Worm (Caenorhabditis elegans) whole organism, L4 larva: ENCODE results near the gene C44B7.11.
A peak's percentile ranks its signal among the peaks of the same experiment; 100 is the strongest.

ENCODE experiments used
- T20F7.1 ChIP-seq: fragments of 200-800 bp; sonication (Bioruptor generic); optimal IDR thresholded peaks from 2 replicates; lab custom pipeline; 2018; ENCODE audit warnings: mild to moderate bottlenecking, missing genetic modification characterization, missing compliant biosample characterization
- ZK337.2 ChIP-seq: fragments of 200-800 bp; sonication (Bioruptor generic); IDR thresholded peaks from 2 replicates; pipeline ENCODE4 v1.3.6; 2022; ENCODE audit warnings: missing genetic modification reagents, missing genetic modification characterization, missing compliant biosample characterization
- arid-1 ChIP-seq: fragments of 200-800 bp; sonication (Bioruptor generic); conservative IDR thresholded peaks from 2 replicates; pipeline ENCODE4 v1.3.6; 2022; ENCODE audit warnings: missing genetic modification reagents, missing genetic modification characterization, missing compliant biosample characterization
- ceh-20 ChIP-seq: fragments of 200-800 bp; sonication (Bioruptor generic); IDR thresholded peaks from 2 replicates; pipeline ENCODE4 v1.3.6; 2022; ENCODE audit warnings: missing genetic modification reagents, missing genetic modification characterization, missing compliant biosample characterization
- ceh-28 ChIP-seq: fragments of 150-350 bp; optimal IDR thresholded peaks from 2 replicates; lab custom pipeline; 2014; ENCODE audit warnings: missing biosample characterization, missing genetic modification reagents, missing genetic modification characterization
- ceh-44 ChIP-seq: fragments of 200-800 bp; sonication (Bioruptor generic); IDR thresholded peaks from 2 replicates; pipeline ENCODE4 v1.3.6; 2022; ENCODE audit warnings: missing genetic modification reagents, missing genetic modification characterization, missing compliant biosample characterization
- ceh-62 ChIP-seq: sonication (generic microtip); optimal IDR thresholded peaks from 2 replicates; lab custom pipeline; 2017; ENCODE audit warnings: missing biosample characterization, missing genetic modification characterization
- ceh-82 ChIP-seq: sonication (generic microtip); optimal IDR thresholded peaks from 2 replicates; lab custom pipeline; 2017; ENCODE audit warnings: missing biosample characterization, missing genetic modification characterization
- ces-1 ChIP-seq: fragments of 150-350 bp; sonication (generic microtip); optimal IDR thresholded peaks from 4 replicates; lab custom pipeline; 2014; ENCODE audit warnings: missing biosample characterization, missing genetic modification reagents, missing genetic modification characterization
- ctbp-1 ChIP-seq: fragments of 200-800 bp; sonication (Bioruptor generic); IDR thresholded peaks from 2 replicates; pipeline ENCODE4 v1.3.6; 2022; ENCODE audit warnings: missing genetic modification reagents, missing genetic modification characterization, missing compliant biosample characterization
- daf-16 ChIP-seq, 3 experiments: sonication (generic microtip); optimal IDR thresholded peaks; 2 replicates each; lab custom pipeline; 2016 to 2017; ENCODE audit warnings: missing genetic modification characterization in 3 of 3, missing genetic modification reagents in 3 of 3, mild to moderate bottlenecking in 2 of 3, missing compliant biosample characterization in 2 of 3, missing biosample characterization in 1 of 3, moderate library complexity in 1 of 3
- dmd-8 ChIP-seq: fragments of 200-800 bp; sonication (Bioruptor generic); IDR thresholded peaks from 2 replicates; pipeline ENCODE4 v1.3.6; 2022; ENCODE audit warnings: missing genetic modification characterization, missing compliant biosample characterization
- dpl-1 ChIP-seq: fragments of 150-350 bp; optimal IDR thresholded peaks from 2 replicates; lab custom pipeline; 2014; ENCODE audit warnings: missing biosample characterization, missing genetic modification reagents, missing genetic modification characterization
- egl-43 ChIP-seq: fragments of 200-800 bp; sonication (Bioruptor generic); IDR thresholded peaks from 2 replicates; pipeline ENCODE4 v1.3.6; 2022; ENCODE audit warnings: missing genetic modification reagents, missing genetic modification characterization, missing compliant biosample characterization
- fkh-10 ChIP-seq: fragments of 150-350 bp; optimal IDR thresholded peaks from 2 replicates; lab custom pipeline; 2014; ENCODE audit warnings: missing biosample characterization, missing genetic modification reagents, missing genetic modification characterization
- fos-1 ChIP-seq: fragments of 150-350 bp; optimal IDR thresholded peaks from 2 replicates; lab custom pipeline; 2014; ENCODE audit warnings: missing biosample characterization, missing genetic modification characterization
- gei-8 ChIP-seq: fragments of 200-800 bp; sonication (Bioruptor generic); optimal IDR thresholded peaks from 2 replicates; lab custom pipeline; 2018; ENCODE audit warnings: mild to moderate bottlenecking, missing genetic modification characterization, missing compliant biosample characterization
- hif-1 ChIP-seq, 2 experiments: sonication (generic microtip); optimal IDR thresholded peaks; 2 replicates each; lab custom pipeline; 2016 to 2017; ENCODE audit warnings: missing compliant biosample characterization in 2 of 2, missing genetic modification characterization in 2 of 2, missing genetic modification reagents in 2 of 2, missing genotype in 2 of 2, mild to moderate bottlenecking in 1 of 2
- hlh-11 ChIP-seq: fragments of 200-800 bp; sonication (Bioruptor generic); optimal IDR thresholded peaks from 2 replicates; lab custom pipeline; 2018; ENCODE audit warnings: mild to moderate bottlenecking, missing genetic modification characterization, missing compliant biosample characterization
- jun-1 ChIP-seq: fragments of 150-350 bp; optimal IDR thresholded peaks from 2 replicates; lab custom pipeline; 2014; ENCODE audit warnings: missing biosample characterization, missing genetic modification reagents, missing genetic modification characterization
- lin-15B ChIP-seq: fragments of 150-350 bp; sonication (generic microtip); optimal IDR thresholded peaks from 3 replicates; lab custom pipeline; 2014; ENCODE audit warnings: missing biosample characterization, missing genetic modification characterization
- lin-29 ChIP-seq: fragments of 200-800 bp; sonication (Bioruptor generic); IDR thresholded peaks from 2 replicates; pipeline ENCODE4 v1.3.6; 2022; ENCODE audit warnings: missing genetic modification reagents, missing genetic modification characterization, missing compliant biosample characterization
- lin-38 ChIP-seq: fragments of 200-800 bp; sonication (Bioruptor generic); IDR thresholded peaks from 2 replicates; pipeline ENCODE4 v1.3.6; 2022; ENCODE audit warnings: missing genetic modification reagents, missing genetic modification characterization, missing compliant biosample characterization
- lin-39 ChIP-seq: fragments of 150-350 bp; optimal IDR thresholded peaks from 2 replicates; lab custom pipeline; 2014; ENCODE audit warnings: missing biosample characterization, missing genetic modification reagents, missing genetic modification characterization
- lsy-2 ChIP-seq, 2 experiments: fragments of 150-350 bp in 1 of 2; sonication (generic microtip) in 1 of 2; optimal IDR thresholded peaks; 2 replicates each; lab custom pipeline; 2014 to 2017; ENCODE audit warnings: missing biosample characterization in 2 of 2, missing genetic modification characterization in 2 of 2
- mep-1 ChIP-seq: fragments of 150-350 bp; sonication (generic microtip); optimal IDR thresholded peaks from 3 replicates; lab custom pipeline; 2014; ENCODE audit warnings: missing biosample characterization, missing genetic modification characterization
- mes-2 ChIP-seq: sonication (generic microtip); optimal IDR thresholded peaks from 2 replicates; lab custom pipeline; 2016; ENCODE audit warnings: missing genotype, mild to moderate bottlenecking, missing genetic modification characterization, missing compliant biosample characterization; ENCODE audit not compliant: poor library complexity, severe bottlenecking
- mxl-3 ChIP-seq: fragments of 200-800 bp; sonication (Bioruptor generic); optimal IDR thresholded peaks from 2 replicates; lab custom pipeline; 2018; ENCODE audit warnings: mild to moderate bottlenecking, missing genetic modification characterization, missing compliant biosample characterization
- nhr-10 ChIP-seq: fragments of 150-350 bp; optimal IDR thresholded peaks from 2 replicates; lab custom pipeline; 2014; ENCODE audit warnings: missing biosample characterization, missing genetic modification characterization
- nhr-11 ChIP-seq: fragments of 150-350 bp; optimal IDR thresholded peaks from 2 replicates; lab custom pipeline; 2014; ENCODE audit warnings: missing biosample characterization, missing genetic modification characterization
- nhr-111 ChIP-seq: fragments of 200-800 bp; sonication (Bioruptor generic); optimal IDR thresholded peaks from 2 replicates; lab custom pipeline; 2018; ENCODE audit warnings: mild to moderate bottlenecking, missing genetic modification characterization, missing compliant biosample characterization
- nhr-25 ChIP-seq: sonication (generic microtip); optimal IDR thresholded peaks from 2 replicates; lab custom pipeline; 2017; ENCODE audit warnings: missing genetic modification characterization, mild to moderate bottlenecking, missing compliant biosample characterization, antibody characterized with exemption, moderate library complexity, borderline replicate concordance; ENCODE audit not compliant: insufficient read depth
- nhr-28 ChIP-seq: fragments of 150-350 bp; optimal IDR thresholded peaks from 2 replicates; lab custom pipeline; 2014; ENCODE audit warnings: missing biosample characterization, missing genetic modification characterization
- nhr-41 ChIP-seq: fragments of 200-800 bp; sonication (Bioruptor generic); IDR thresholded peaks from 2 replicates; pipeline ENCODE4 v1.3.6; 2022; ENCODE audit warnings: missing genetic modification reagents, missing genetic modification characterization, missing compliant biosample characterization
- nhr-48 ChIP-seq: sonication (generic microtip); optimal IDR thresholded peaks from 2 replicates; lab custom pipeline; 2016; ENCODE audit warnings: mild to moderate bottlenecking, missing genetic modification characterization, missing compliant biosample characterization
- nhr-6 ChIP-seq: fragments of 150-350 bp; optimal IDR thresholded peaks from 2 replicates; lab custom pipeline; 2014; ENCODE audit warnings: missing biosample characterization, missing genetic modification characterization
- php-3 ChIP-seq: fragments of 200-800 bp; sonication (Bioruptor generic); IDR thresholded peaks from 2 replicates; pipeline ENCODE4 v1.3.6; 2022; ENCODE audit warnings: missing genetic modification reagents, missing genetic modification characterization, missing compliant biosample characterization
- saeg-2 ChIP-seq: fragments of 200-800 bp; sonication (Bioruptor generic); IDR thresholded peaks from 2 replicates; pipeline ENCODE4 v1.3.6; 2022; ENCODE audit warnings: missing genetic modification reagents, missing genetic modification characterization, missing compliant biosample characterization
- set-16 ChIP-seq: fragments of 200-800 bp; sonication (Bioruptor generic); IDR thresholded peaks from 2 replicates; pipeline ENCODE4 v1.3.6; 2022; ENCODE audit warnings: missing genetic modification reagents, missing genetic modification characterization, missing compliant biosample characterization
- snpc-4 ChIP-seq: fragments of 150-350 bp; optimal IDR thresholded peaks from 2 replicates; lab custom pipeline; 2014; ENCODE audit warnings: missing biosample characterization, missing genetic modification characterization
- spr-1 ChIP-seq: sonication (generic microtip); optimal IDR thresholded peaks from 2 replicates; lab custom pipeline; 2016; ENCODE audit warnings: mild to moderate bottlenecking, missing genetic modification characterization, missing compliant biosample characterization
- spr-3 ChIP-seq: fragments of 200-800 bp; sonication (Bioruptor generic); optimal IDR thresholded peaks from 2 replicates; lab custom pipeline; 2018; ENCODE audit warnings: mild to moderate bottlenecking, missing genetic modification characterization, missing compliant biosample characterization
- tag-97 ChIP-seq: fragments of 200-800 bp; sonication (Bioruptor generic); IDR thresholded peaks from 2 replicates; pipeline ENCODE4 v1.3.6; 2022; ENCODE audit warnings: missing genetic modification characterization, missing compliant biosample characterization
- tra-1 ChIP-seq: fragments of 200-800 bp; sonication (Bioruptor generic); IDR thresholded peaks from 2 replicates; pipeline ENCODE4 v1.3.6; 2022; ENCODE audit warnings: missing genetic modification reagents, missing genetic modification characterization, missing compliant biosample characterization
- unc-130 ChIP-seq: sonication (generic microtip); optimal IDR thresholded peaks from 2 replicates; lab custom pipeline; 2016; ENCODE audit warnings: missing genetic modification reagents, missing genetic modification characterization, missing compliant biosample characterization
- unc-62 ChIP-seq, 3 experiments: fragments of 150-350 bp in 1 of 3; sonication (generic microtip); optimal IDR thresholded peaks in 2 of 3; peaks in 1 of 3; 1 replicate in 1 of 3; 2 replicates in 2 of 3; lab custom pipeline; 2014 to 2017; ENCODE audit warnings: missing biosample characterization in 3 of 3, missing genetic modification characterization in 3 of 3, missing genetic modification reagents in 3 of 3, missing genotype in 1 of 3
- vab-7 ChIP-seq: fragments of 200-800 bp; sonication (Bioruptor generic); IDR thresholded peaks from 2 replicates; pipeline ENCODE4 v1.3.6; 2022; ENCODE audit warnings: missing genetic modification reagents, missing genetic modification characterization, missing compliant biosample characterization
- zfp-2 ChIP-seq: sonication (generic microtip); optimal IDR thresholded peaks from 2 replicates; lab custom pipeline; 2016; ENCODE audit warnings: mild to moderate bottlenecking, missing genetic modification characterization, missing compliant biosample characterization
- zip-2 ChIP-seq: fragments of 150-350 bp; optimal IDR thresholded peaks from 2 replicates; lab custom pipeline; 2014; ENCODE audit warnings: missing biosample characterization, missing genetic modification characterization
- ztf-7 ChIP-seq: fragments of 150-350 bp; optimal IDR thresholded peaks from 2 replicates; lab custom pipeline; 2014; ENCODE audit warnings: missing biosample characterization, missing genetic modification characterization

The C44B7.11 gene

ce11 chrII:6891176-6891575 lies 6.2 kb downstream of the C44B7.11 start (continued):
- TF ChIP-seq vab-7 (GFP tag; lab: Robert Waterston, UW) (no peak), T20F7.1 (GFP tag; lab: Kevin White, UChicago) (no peak), saeg-2 (GFP tag; lab: Robert Waterston, UW) (no peak), hlh-11 (tag; lab: Kevin White, UChicago) (peak; percentile 91), lin-38 (GFP tag; lab: Robert Waterston, UW) (peak; percentile 17; the same call in 1 of the 2 replicates), ces-1 (GFP tag; lab: Kevin White, UChicago) (no peak), mes-2 (tag; lab: Kevin White, UChicago) (peak; percentile 31), hif-1 (tag; optimal IDR thresholded peaks at IDR 0.05; lab: Kevin White, UChicago) (peak; percentile 41 to 98), unc-130 (GFP tag; lab: Kevin White, UChicago) (no peak), php-3 (GFP tag; lab: Robert Waterston, UW) (no peak), zfp-2 (tag; lab: Kevin White, UChicago) (no peak), ceh-28 (no peak), nhr-11 (tag; lab: Kevin White, UChicago) (peak; percentile 84), ceh-82 (no peak), mep-1 (tag; lab: Kevin White, UChicago) (peak; percentile 80), nhr-28 (tag; lab: Kevin White, UChicago) (peak; percentile 86), egl-43 (GFP tag; lab: Robert Waterston, UW) (peak; percentile 74), snpc-4 (tag; lab: Kevin White, UChicago) (no peak), arid-1 (GFP tag; lab: Robert Waterston, UW) (no peak), set-16 (peak; percentile 79), ceh-44 (GFP tag; lab: Robert Waterston, UW) (no peak), tra-1 (0 out of 2 replicates have a peak, but pooled peaks have one; percentile 20), ZK337.2 (no peak), nhr-6 (tag; lab: Kevin White, UChicago) (no peak), gei-8 (GFP tag; lab: Kevin White, UChicago) (peak; percentile 46), nhr-111 (GFP tag; lab: Kevin White, UChicago) (no peak), lin-15B (tag; lab: Kevin White, UChicago) (no peak), ceh-20 (GFP tag; lab: Robert Waterston, UW) (peak; percentile 51; the same call in 1 of the 2 replicates), unc-62 (GFP tag; optimal IDR thresholded peaks at IDR 0.05 in 1 of 2; lab: Kevin White, UChicago) (peak in 1 of 2 experiments; percentile 56), unc-62 (tag; optimal IDR thresholded peaks at IDR 0.05; lab: Kevin White, UChicago) (no peak), nhr-25 (peak; percentile 47), lin-39 (tag; lab: Kevin White, UChicago) (no peak), spr-3 (GFP tag; lab: Kevin White, UChicago) (peak; percentile 51), fkh-10 (GFP tag; lab: Kevin White, UChicago) (no peak), daf-16 (GFP tag; optimal IDR thresholded peaks at IDR 0.05; lab: Kevin White, UChicago) (peak in 1 of 2 experiments; percentile 17), daf-16 (tag; optimal IDR thresholded peaks at IDR 0.05; lab: Kevin White, UChicago) (peak; percentile 26), mxl-3 (GFP tag; lab: Kevin White, UChicago) (peak; percentile 88), ceh-62 (no peak), spr-1 (no peak), nhr-48 (tag; lab: Kevin White, UChicago) (peak; percentile 53), nhr-41 (GFP tag; lab: Robert Waterston, UW) (no peak), lsy-2 (tag; optimal IDR thresholded peaks at IDR 0.05; lab: Kevin White, UChicago) (peak in 1 of 2 experiments; percentile 54), fos-1 (tag; lab: Kevin White, UChicago) (no peak), zip-2 (tag; lab: Kevin White, UChicago) (no peak), dpl-1 (GFP tag; lab: Kevin White, UChicago) (peak; percentile 40), jun-1 (tag; lab: Kevin White, UChicago) (no peak), lin-29 (no peak), dmd-8 (0 out of 2 replicates have a peak, but pooled peaks have one; percentile 56), ctbp-1 (GFP tag; lab: Robert Waterston, UW) (no peak; the same call in 1 of the 2 replicates), ztf-7 (tag; lab: Kevin White, UChicago) (no peak), nhr-10 (tag; lab: Kevin White, UChicago) (peak; percentile 73), tag-97 (no peak)
